Worm (Caenorhabditis elegans): ENCODE data around the gene F59A6.10.

DNA sequence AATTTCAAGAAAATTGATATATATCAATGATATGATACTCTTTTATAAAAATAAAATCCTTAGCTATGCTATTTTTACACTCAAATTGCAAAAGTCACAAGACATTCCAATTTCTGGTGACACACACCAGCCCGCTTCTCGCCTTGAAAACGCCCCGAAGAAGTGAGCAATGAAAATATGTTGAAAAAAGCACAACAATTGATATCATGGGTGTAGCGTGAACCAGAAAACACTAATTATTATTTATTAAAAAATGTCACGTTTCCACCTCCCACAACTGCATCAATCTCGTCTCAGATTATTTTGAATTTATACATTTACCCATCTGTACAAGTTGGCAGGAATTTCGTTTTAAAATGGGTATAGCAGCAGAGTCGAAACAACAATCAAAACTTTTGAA lies 1.0 kb downstream of the F59A6.10 start, which contains the start of gene F59A6.4:
- TF ChIP-seq W03F9.2 (tag; optimal IDR thresholded peaks at IDR 0.05), result no peak
- TF ChIP-seq him-1 (tag; optimal IDR thresholded peaks at IDR 0.05), result no peak
